Worm (Caenorhabditis elegans) whole organism, L1 larva: ENCODE measurements around the gene str-153.

Source experiments
- C04F5.9 ChIP-seq: sonication (generic microtip); optimal IDR thresholded peaks from 2 replicates; lab custom pipeline; 2016; ENCODE audit warnings: missing genetic modification characterization, missing compliant biosample characterization
- Y116A8C.19 ChIP-seq: sonication (generic microtip); optimal IDR thresholded peaks from 2 replicates; lab custom pipeline; 2016; ENCODE audit warnings: missing compliant biosample characterization, missing genetic modification characterization, borderline replicate concordance
- aly-2 ChIP-seq: fragments of 150-350 bp; optimal IDR thresholded peaks from 2 replicates; lab custom pipeline; 2014; ENCODE audit warnings: missing biosample characterization, missing genetic modification characterization
- ama-1 ChIP-seq: fragments of 150-350 bp; optimal IDR thresholded peaks from 2 replicates; lab custom pipeline; 2014
- ceh-8 ChIP-seq: fragments of 200-800 bp; sonication (Bioruptor generic); optimal IDR thresholded peaks from 2 replicates; lab custom pipeline; 2018; ENCODE audit warnings: mild to moderate bottlenecking, missing genetic modification characterization, moderate library complexity, missing compliant biosample characterization
- ceh-88 ChIP-seq: fragments of 200-800 bp; sonication (Bioruptor generic); IDR thresholded peaks from 2 replicates; pipeline ENCODE4 v1.3.6; 2022; ENCODE audit warnings: missing genetic modification characterization, missing compliant biosample characterization
- dpl-1 ChIP-seq, 3 experiments: fragments of 150-350 bp in 2 of 3; sonication (generic microtip) in 1 of 3; optimal IDR thresholded peaks; 2 replicates each; lab custom pipeline; 2014 to 2017; ENCODE audit warnings: missing biosample characterization in 3 of 3, missing genetic modification characterization in 3 of 3, missing genetic modification reagents in 3 of 3
- dsc-1 ChIP-seq: sonication (generic microtip); optimal IDR thresholded peaks from 2 replicates; lab custom pipeline; 2016; ENCODE audit warnings: mild to moderate bottlenecking, missing genetic modification characterization, missing compliant biosample characterization
- efl-1 ChIP-seq, 4 experiments: fragments of 150-350 bp; optimal IDR thresholded peaks in 3 of 4; peaks in 1 of 4; 1 replicate in 1 of 4; 2 replicates in 3 of 4; lab custom pipeline; 2014; ENCODE audit warnings: missing biosample characterization in 2 of 4, missing genetic modification characterization in 2 of 4, missing genetic modification reagents in 2 of 4
- efl-3 ChIP-seq: fragments of 200-800 bp; sonication (Bioruptor generic); optimal IDR thresholded peaks from 2 replicates; lab custom pipeline; 2018; ENCODE audit warnings: mild to moderate bottlenecking, missing genetic modification characterization, missing compliant biosample characterization
- egl-13 ChIP-seq: sonication (generic microtip); optimal IDR thresholded peaks from 2 replicates; lab custom pipeline; 2016; ENCODE audit warnings: missing genotype, missing genetic modification reagents, missing genetic modification characterization, missing compliant biosample characterization
- elt-2 ChIP-seq: sonication (generic microtip); optimal IDR thresholded peaks from 2 replicates; lab custom pipeline; 2016; ENCODE audit warnings: missing genetic modification characterization, mild to moderate bottlenecking, inconsistent platforms, missing compliant biosample characterization, missing genetic modification reagents
- elt-3 ChIP-seq, 6 experiments: fragments of 150-350 bp in 1 of 6; sonication (generic microtip); optimal IDR thresholded peaks; 2 replicates each; lab custom pipeline; 2017 to 2018; ENCODE audit warnings: missing biosample characterization in 6 of 6, missing genetic modification characterization in 6 of 6, inconsistent platforms in 1 of 6
- fkh-8 ChIP-seq: sonication (generic microtip); optimal IDR thresholded peaks from 2 replicates; lab custom pipeline; 2016; ENCODE audit warnings: mild to moderate bottlenecking, missing genetic modification characterization, missing compliant biosample characterization
- fos-1 ChIP-seq: fragments of 150-350 bp; optimal IDR thresholded peaks from 2 replicates; lab custom pipeline; 2014; ENCODE audit warnings: missing biosample characterization, missing genetic modification characterization
- hlh-4 ChIP-seq: sonication (generic microtip); optimal IDR thresholded peaks from 2 replicates; lab custom pipeline; 2016; ENCODE audit warnings: mild to moderate bottlenecking, missing genetic modification characterization, missing compliant biosample characterization
- hpl-2 ChIP-seq: fragments of 150-350 bp; optimal IDR thresholded peaks from 2 replicates; lab custom pipeline; 2014; ENCODE audit warnings: missing biosample characterization, missing genetic modification reagents, missing genetic modification characterization
- jun-1 ChIP-seq: fragments of 150-350 bp; optimal IDR thresholded peaks from 2 replicates; lab custom pipeline; 2014; ENCODE audit warnings: missing biosample characterization, missing genetic modification reagents, missing genetic modification characterization
- lin-13 ChIP-seq: fragments of 150-350 bp; optimal IDR thresholded peaks from 2 replicates; lab custom pipeline; 2014; ENCODE audit warnings: missing biosample characterization, missing genetic modification reagents, missing genetic modification characterization
- lin-15B ChIP-seq: fragments of 150-350 bp; sonication (generic microtip); optimal IDR thresholded peaks from 3 replicates; lab custom pipeline; 2014; ENCODE audit warnings: missing biosample characterization, missing genetic modification characterization
- lin-35 ChIP-seq, 2 experiments: fragments of 150-350 bp; optimal IDR thresholded peaks; 2 replicates each; lab custom pipeline; 2014; ENCODE audit warnings: missing biosample characterization in 2 of 2, missing genetic modification characterization in 2 of 2, missing genetic modification reagents in 2 of 2
- lin-39 ChIP-seq: fragments of 150-350 bp; optimal IDR thresholded peaks from 2 replicates; lab custom pipeline; 2014; ENCODE audit warnings: missing biosample characterization, missing genetic modification reagents, missing genetic modification characterization
- mab-9 ChIP-seq: fragments of 200-800 bp; sonication (Bioruptor generic); IDR thresholded peaks from 2 replicates; pipeline ENCODE4 v1.3.6; 2022; ENCODE audit warnings: missing genetic modification reagents, missing genetic modification characterization, missing compliant biosample characterization
- mef-2 ChIP-seq: fragments of 150-350 bp; optimal IDR thresholded peaks from 2 replicates; lab custom pipeline; 2014; ENCODE audit warnings: missing biosample characterization, missing genetic modification characterization
- nhr-20 ChIP-seq: sonication (generic microtip); optimal IDR thresholded peaks from 2 replicates; lab custom pipeline; 2016; ENCODE audit warnings: mild to moderate bottlenecking, missing genetic modification characterization, missing compliant biosample characterization
- nhr-47 ChIP-seq: sonication (generic microtip); optimal IDR thresholded peaks from 2 replicates; lab custom pipeline; 2016; ENCODE audit warnings: mild to moderate bottlenecking, missing genetic modification characterization, moderate library complexity, missing compliant biosample characterization
- nhr-71 ChIP-seq: sonication (generic microtip); optimal IDR thresholded peaks from 2 replicates; lab custom pipeline; 2016; ENCODE audit warnings: mild to moderate bottlenecking, missing genetic modification characterization, moderate library complexity, missing compliant biosample characterization
- nhr-84 ChIP-seq: sonication (generic microtip); optimal IDR thresholded peaks from 2 replicates; lab custom pipeline; 2017; ENCODE audit warnings: missing biosample characterization, missing genetic modification characterization
- nhr-90 ChIP-seq: sonication (generic microtip); optimal IDR thresholded peaks from 2 replicates; lab custom pipeline; 2016; ENCODE audit warnings: mild to moderate bottlenecking, missing genetic modification characterization, missing compliant biosample characterization; ENCODE audit not compliant: poor library complexity
- pag-3 ChIP-seq: sonication (generic microtip); optimal IDR thresholded peaks from 2 replicates; lab custom pipeline; 2017; ENCODE audit warnings: missing genetic modification characterization, mild to moderate bottlenecking, missing compliant biosample characterization, antibody characterized with exemption, borderline replicate concordance; ENCODE audit not compliant: insufficient read depth
- pax-3 ChIP-seq: fragments of 200-800 bp; sonication (Bioruptor generic); optimal IDR thresholded peaks from 2 replicates; lab custom pipeline; 2018; ENCODE audit warnings: mild to moderate bottlenecking, missing genetic modification characterization, moderate library complexity, missing compliant biosample characterization
- rnt-1 ChIP-seq: sonication (generic microtip); optimal IDR thresholded peaks from 2 replicates; lab custom pipeline; 2016; ENCODE audit warnings: mild to moderate bottlenecking, missing genetic modification characterization, moderate library complexity, missing compliant biosample characterization
- snu-23 ChIP-seq: sonication (generic microtip); optimal IDR thresholded peaks from 2 replicates; lab custom pipeline; 2016; ENCODE audit warnings: missing genetic modification characterization, missing compliant biosample characterization
- sox-4 ChIP-seq: sonication (generic microtip); optimal IDR thresholded peaks from 2 replicates; lab custom pipeline; 2016; ENCODE audit warnings: missing genetic modification characterization, missing compliant biosample characterization
- sptf-1 ChIP-seq: fragments of 150-350 bp; optimal IDR thresholded peaks from 2 replicates; lab custom pipeline; 2014; ENCODE audit warnings: missing biosample characterization, missing genetic modification characterization
- sup-37 ChIP-seq: fragments of 200-800 bp; sonication (Bioruptor generic); optimal IDR thresholded peaks from 2 replicates; lab custom pipeline; 2018; ENCODE audit warnings: mild to moderate bottlenecking, missing genetic modification characterization, missing compliant biosample characterization
- tlp-1 ChIP-seq: fragments of 150-350 bp; optimal IDR thresholded peaks from 2 replicates; lab custom pipeline; 2014; ENCODE audit warnings: missing biosample characterization, missing genetic modification characterization
- unc-30 ChIP-seq: sonication (generic microtip); optimal IDR thresholded peaks from 2 replicates; lab custom pipeline; 2017; ENCODE audit warnings: missing biosample characterization, missing genetic modification characterization
- unc-86 ChIP-seq: sonication (generic microtip); optimal IDR thresholded peaks from 2 replicates; lab custom pipeline; 2016; ENCODE audit warnings: missing genetic modification characterization, missing compliant biosample characterization
- zag-1 ChIP-seq: fragments of 150-350 bp; optimal IDR thresholded peaks from 2 replicates; lab custom pipeline; 2014; ENCODE audit warnings: missing biosample characterization, missing genetic modification characterization
- zip-4 ChIP-seq: fragments of 200-800 bp; sonication (Bioruptor generic); optimal IDR thresholded peaks from 2 replicates; lab custom pipeline; 2018; ENCODE audit warnings: mild to moderate bottlenecking, missing genetic modification characterization, moderate library complexity, missing compliant biosample characterization
- ztf-11 ChIP-seq, 2 experiments: sonication (generic microtip); optimal IDR thresholded peaks; 2 replicates each; lab custom pipeline; 2016 to 2017; ENCODE audit warnings: missing genetic modification characterization in 2 of 2, missing biosample characterization in 1 of 2, missing compliant biosample characterization in 1 of 2

The str-153 gene

DNA sequence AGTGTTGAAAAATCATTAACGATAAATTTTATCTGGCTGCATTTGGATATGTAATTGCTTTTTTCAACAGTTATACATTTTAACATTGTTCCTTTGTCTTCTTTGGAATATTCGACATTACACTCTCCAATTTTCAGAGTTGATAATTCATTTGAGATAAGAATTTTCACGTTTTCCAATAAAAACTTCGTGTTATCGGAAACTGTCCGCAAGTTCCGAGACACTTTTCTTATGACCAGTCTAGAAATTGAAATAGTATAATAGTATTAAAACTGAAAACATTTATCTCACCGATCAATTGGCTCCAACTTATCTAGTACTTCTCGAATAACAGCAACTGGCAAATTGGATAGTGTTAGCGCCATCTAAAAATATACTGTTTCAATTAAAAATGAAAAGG is 3.4 kb downstream of the str-153 start, which contains the start of gene fbxa-86:
Gene fbxa-86 (minus strand): TSS at position 367 of the 400 bp plus-strand sequence.
- TF ChIP-seq egl-13 (tag; lab: Kevin White, UChicago) (no peak), elt-2 (tag; lab: Kevin White, UChicago) (peak; percentile 56)

ce11 chrIV:4938664-4939063 is 4.5 kb downstream of the str-153 start, which contains the start of gene str-168:
Gene str-168 (plus strand): TSS chrIV:4938964.
- TF ChIP-seq snu-23 (GFP tag; lab: Kevin White, UChicago) (no peak), mef-2 (tag; lab: Kevin White, UChicago) (no peak), unc-86 (tag; lab: Kevin White, UChicago) (no peak), ceh-8 (no peak), efl-3 (GFP tag; lab: Kevin White, UChicago) (no peak), unc-30 (tag; lab: Kevin White, UChicago) (no peak), zip-4 (GFP tag; lab: Kevin White, UChicago) (no peak), nhr-84 (tag; lab: Kevin White, UChicago) (no peak), ama-1 (no peak), nhr-47 (tag; lab: Kevin White, UChicago) (no peak), aly-2 (tag; lab: Kevin White, UChicago) (no peak), rnt-1 (no peak), nhr-90 (tag; lab: Kevin White, UChicago) (no peak), lin-35 (GFP tag; optimal IDR thresholded peaks at IDR 0.05; lab: Kevin White, UChicago) (no peak), ceh-88 (no peak), lin-39 (no peak)
- TF ChIP-seq, all 84 proteins: peak for 0

- TF ChIP-seq ztf-11 (tag; optimal IDR thresholded peaks at IDR 0.05; lab: Kevin White, UChicago) (no peak), elt-3 (tag; optimal IDR thresholded peaks at IDR 0.05; lab: Kevin White, UChicago) (no peak), lin-15B (tag; lab: Kevin White, UChicago) (no peak), efl-1 (optimal IDR thresholded peaks at IDR 0.05; lab: Kevin White, UChicago) (no peak), efl-1 (GFP tag; optimal IDR thresholded peaks at IDR 0.05 in 1 of 2; lab: Kevin White, UChicago) (no peak), jun-1 (no peak), C04F5.9 (no peak), fos-1 (tag; lab: Kevin White, UChicago) (no peak), zip-4 (GFP tag; lab: Kevin White, UChicago) (no peak), tlp-1 (tag; lab: Kevin White, UChicago) (no peak), sptf-1 (tag; lab: Kevin White, UChicago) (no peak), snu-23 (GFP tag; lab: Kevin White, UChicago) (no peak), zag-1 (tag; lab: Kevin White, UChicago) (no peak), dsc-1 (tag; lab: Kevin White, UChicago) (no peak)
These were observed 7.5 kb downstream of the str-153 start, which contains the start of gene Y9C9A.5 for ce11 chrIV:4941681-4942080. Gene Y9C9A.5 (plus strand): TSS chrIV:4941981.

DNA sequence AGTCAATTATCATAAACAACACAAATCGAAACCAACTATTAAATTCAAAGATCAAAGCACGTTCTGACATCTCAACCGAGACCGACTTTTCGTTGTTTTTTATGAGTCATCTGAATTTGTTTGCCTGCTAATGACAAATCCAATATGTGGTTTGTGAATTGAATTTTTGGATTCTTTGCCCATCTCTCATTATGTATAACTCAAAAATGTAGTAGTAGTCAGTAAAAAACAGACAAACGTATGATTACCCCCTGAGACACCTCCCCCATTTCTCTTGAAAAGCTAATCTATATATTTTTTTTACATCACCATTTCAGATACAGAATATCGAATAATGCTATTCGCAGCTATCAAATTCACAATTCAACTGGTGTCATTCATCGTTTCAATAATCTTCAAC is 11.6 kb downstream of the str-153 start, which contains the start of gene str-169:
Gene str-169 (plus strand): TSS at position 301 of the 400 bp plus-strand sequence.
- TF ChIP-seq rnt-1: no peak
- TF ChIP-seq unc-86 (tag; lab: Kevin White, UChicago): no peak
- TF ChIP-seq fkh-8 (tag; lab: Kevin White, UChicago): peak; percentile 17

DNA sequence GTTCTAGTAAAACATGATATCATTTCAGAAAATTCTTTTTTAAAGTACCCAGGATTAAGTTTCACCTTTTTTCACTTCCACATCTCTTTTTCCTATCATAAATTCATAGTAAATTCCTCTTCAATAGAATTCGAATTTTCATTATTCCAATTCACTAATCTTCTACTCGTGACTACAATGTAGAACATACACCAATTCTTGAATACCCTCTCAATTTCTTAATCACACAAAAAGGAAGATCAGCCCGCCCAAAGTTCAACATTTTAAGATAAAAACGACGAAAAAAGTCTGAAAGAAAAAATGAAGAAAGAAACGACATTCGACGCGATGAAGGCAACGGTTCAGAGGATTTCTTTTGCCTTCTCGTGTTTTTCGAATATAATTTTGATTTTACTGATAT is 19.7 kb downstream of the str-153 start, which contains the start of gene str-163:
Gene str-163 (plus strand): TSS at position 301 of the 400 bp plus-strand sequence.
- no peak for TF ChIP-seq hlh-4 (tag; lab: Kevin White, UChicago)
- TF ChIP-seq fos-1 (tag; lab: Kevin White, UChicago): no peak
- TF ChIP-seq nhr-71 (tag; lab: Kevin White, UChicago): no peak
- no peak for TF ChIP-seq elt-2 (tag; lab: Kevin White, UChicago)
- TF ChIP-seq mef-2 (tag; lab: Kevin White, UChicago): no peak
- no peak for TF ChIP-seq lin-13 (GFP tag; lab: Kevin White, UChicago)
- TF ChIP-seq pax-3 (tag; lab: Kevin White, UChicago): peak; percentile 39
- no peak for TF ChIP-seq sup-37 (GFP tag; lab: Kevin White, UChicago)
- no peak for TF ChIP-seq egl-13 (tag; lab: Kevin White, UChicago)
- no peak for TF ChIP-seq pag-3 (tag; lab: Kevin White, UChicago)
- TF ChIP-seq hpl-2: no peak
- TF ChIP-seq sox-4 (tag; lab: Kevin White, UChicago): peak; percentile 44
- no peak for TF ChIP-seq zag-1 (tag; lab: Kevin White, UChicago)
- TF ChIP-seq C04F5.9: no peak
- peak; percentile 55 for TF ChIP-seq dsc-1 (tag; lab: Kevin White, UChicago)
- no peak for TF ChIP-seq efl-3 (GFP tag; lab: Kevin White, UChicago)
- TF ChIP-seq nhr-20 (tag; lab: Kevin White, UChicago): no peak
- TF ChIP-seq unc-30 (tag; lab: Kevin White, UChicago): no peak
- no peak for TF ChIP-seq Y116A8C.19 (tag; lab: Kevin White, UChicago)
- TF ChIP-seq dpl-1 (GFP tag; optimal IDR thresholded peaks at IDR 0.05; lab: Kevin White, UChicago): no peak
- TF ChIP-seq lin-35 (GFP tag; optimal IDR thresholded peaks at IDR 0.05; lab: Kevin White, UChicago): no peak
- peak; percentile 39 for TF ChIP-seq fkh-8 (tag; lab: Kevin White, UChicago)
- no peak for TF ChIP-seq mab-9
- no peak for TF ChIP-seq ztf-11 (tag; optimal IDR thresholded peaks at IDR 0.05; lab: Kevin White, UChicago)
